Worm (Caenorhabditis elegans) whole organism, L4 larva: ENCODE results near the gene stau-1.

Experiments used
- D1046.2 ChIP-seq: fragments of 200-800 bp; sonication (Bioruptor generic); IDR thresholded peaks from 2 replicates; pipeline ENCODE4 v1.3.6; 2022; ENCODE audit warnings: missing genetic modification characterization, missing compliant biosample characterization
- F26F4.8 ChIP-seq: fragments of 200-800 bp; sonication (Bioruptor generic); conservative IDR thresholded peaks from 2 replicates; pipeline ENCODE4 v1.3.6; 2022; ENCODE audit warnings: missing genetic modification characterization, missing compliant biosample characterization
- F37D6.2 ChIP-seq: sonication (generic microtip); optimal IDR thresholded peaks from 2 replicates; lab custom pipeline; 2016; ENCODE audit warnings: mild to moderate bottlenecking, missing genetic modification characterization, missing compliant biosample characterization
- T26A8.4 ChIP-seq: fragments of 200-800 bp; sonication (Bioruptor generic); IDR thresholded peaks from 2 replicates; pipeline ENCODE4 v1.3.6; 2022; ENCODE audit warnings: missing genetic modification characterization, missing compliant biosample characterization
- Y5F2A.4 ChIP-seq: fragments of 200-800 bp; sonication (Bioruptor generic); optimal IDR thresholded peaks from 2 replicates; lab custom pipeline; 2018; ENCODE audit warnings: mild to moderate bottlenecking, missing genetic modification characterization, missing compliant biosample characterization
- aha-1 ChIP-seq: fragments of 150-350 bp; peaks from one replicate; lab custom pipeline; 2014; ENCODE audit warnings: missing biosample characterization, missing genetic modification characterization
- aly-2 ChIP-seq: sonication (generic microtip); optimal IDR thresholded peaks from 2 replicates; lab custom pipeline; 2018; ENCODE audit warnings: missing biosample characterization, missing genetic modification characterization
- arid-1 ChIP-seq: fragments of 200-800 bp; sonication (Bioruptor generic); conservative IDR thresholded peaks from 2 replicates; pipeline ENCODE4 v1.3.6; 2022; ENCODE audit warnings: missing genetic modification reagents, missing genetic modification characterization, missing compliant biosample characterization
- ceh-20 ChIP-seq: fragments of 200-800 bp; sonication (Bioruptor generic); IDR thresholded peaks from 2 replicates; pipeline ENCODE4 v1.3.6; 2022; ENCODE audit warnings: missing genetic modification reagents, missing genetic modification characterization, missing compliant biosample characterization
- ceh-32 ChIP-seq: sonication (generic microtip); optimal IDR thresholded peaks from 2 replicates; lab custom pipeline; 2016; ENCODE audit warnings: mild to moderate bottlenecking, missing genetic modification characterization, missing compliant biosample characterization; ENCODE audit not compliant: poor library complexity
- cey-2 ChIP-seq: sonication (generic microtip); optimal IDR thresholded peaks from 3 replicates; lab custom pipeline; 2017; ENCODE audit warnings: missing genetic modification characterization, mild to moderate bottlenecking, missing compliant biosample characterization, antibody characterized with exemption, borderline replicate concordance; ENCODE audit not compliant: insufficient read depth
- ctbp-1 ChIP-seq: fragments of 200-800 bp; sonication (Bioruptor generic); IDR thresholded peaks from 2 replicates; pipeline ENCODE4 v1.3.6; 2022; ENCODE audit warnings: missing genetic modification reagents, missing genetic modification characterization, missing compliant biosample characterization
- daf-12 ChIP-seq: fragments of 150-350 bp; optimal IDR thresholded peaks from 2 replicates; lab custom pipeline; 2014; ENCODE audit warnings: missing biosample characterization, missing genetic modification reagents, missing genetic modification characterization
- daf-19 ChIP-seq: fragments of 200-800 bp; sonication (Bioruptor generic); conservative IDR thresholded peaks from 2 replicates; pipeline ENCODE4 v1.3.6; 2022; ENCODE audit warnings: missing genetic modification characterization, missing compliant biosample characterization
- dmd-6 ChIP-seq: fragments of 200-800 bp; sonication (Bioruptor generic); IDR thresholded peaks from 2 replicates; pipeline ENCODE4 v1.3.6; 2022; ENCODE audit warnings: missing genetic modification reagents, missing genetic modification characterization, missing compliant biosample characterization
- dpl-1 ChIP-seq: fragments of 150-350 bp; optimal IDR thresholded peaks from 2 replicates; lab custom pipeline; 2014; ENCODE audit warnings: missing biosample characterization, missing genetic modification reagents, missing genetic modification characterization
- dve-1 ChIP-seq: sonication (generic microtip); optimal IDR thresholded peaks from 2 replicates; lab custom pipeline; 2017; ENCODE audit warnings: antibody characterized with exemption, mild to moderate bottlenecking, missing genetic modification characterization, missing compliant biosample characterization; ENCODE audit not compliant: insufficient read depth
- egl-27 ChIP-seq: sonication (generic microtip); optimal IDR thresholded peaks from 3 replicates; lab custom pipeline; 2017; ENCODE audit warnings: missing biosample characterization, missing genetic modification reagents, missing genetic modification characterization
- egl-43 ChIP-seq: fragments of 200-800 bp; sonication (Bioruptor generic); IDR thresholded peaks from 2 replicates; pipeline ENCODE4 v1.3.6; 2022; ENCODE audit warnings: missing genetic modification reagents, missing genetic modification characterization, missing compliant biosample characterization
- hif-1 ChIP-seq, 2 experiments: sonication (generic microtip); optimal IDR thresholded peaks; 2 replicates each; lab custom pipeline; 2016 to 2017; ENCODE audit warnings: missing compliant biosample characterization in 2 of 2, missing genetic modification characterization in 2 of 2, missing genetic modification reagents in 2 of 2, missing genotype in 2 of 2, mild to moderate bottlenecking in 1 of 2
- hlh-30 ChIP-seq: sonication (generic microtip); optimal IDR thresholded peaks from 2 replicates; lab custom pipeline; 2017; ENCODE audit warnings: antibody characterized with exemption, mild to moderate bottlenecking, missing genetic modification characterization, missing compliant biosample characterization; ENCODE audit not compliant: insufficient read depth
- hmg-1.1 ChIP-seq: fragments of 200-800 bp; sonication (Bioruptor generic); IDR thresholded peaks from 2 replicates; pipeline ENCODE4 v1.3.6; 2022; ENCODE audit warnings: missing genetic modification reagents, missing genetic modification characterization, missing compliant biosample characterization
- jun-1 ChIP-seq: fragments of 150-350 bp; optimal IDR thresholded peaks from 2 replicates; lab custom pipeline; 2014; ENCODE audit warnings: missing biosample characterization, missing genetic modification reagents, missing genetic modification characterization
- lim-7 ChIP-seq: fragments of 200-800 bp; sonication (Bioruptor generic); IDR thresholded peaks from 2 replicates; pipeline ENCODE4 v1.3.6; 2022; ENCODE audit warnings: missing genetic modification characterization, missing compliant biosample characterization
- lin-1 ChIP-seq: fragments of 200-800 bp; sonication (Bioruptor generic); IDR thresholded peaks from 2 replicates; pipeline ENCODE4 v1.3.6; 2022; ENCODE audit warnings: missing genetic modification reagents, missing genetic modification characterization, missing compliant biosample characterization
- lin-38 ChIP-seq: fragments of 200-800 bp; sonication (Bioruptor generic); IDR thresholded peaks from 2 replicates; pipeline ENCODE4 v1.3.6; 2022; ENCODE audit warnings: missing genetic modification reagents, missing genetic modification characterization, missing compliant biosample characterization
- lsy-2 ChIP-seq, 2 experiments: fragments of 150-350 bp in 1 of 2; sonication (generic microtip) in 1 of 2; optimal IDR thresholded peaks; 2 replicates each; lab custom pipeline; 2014 to 2017; ENCODE audit warnings: missing biosample characterization in 2 of 2, missing genetic modification characterization in 2 of 2
- madf-9 ChIP-seq: fragments of 200-800 bp; sonication (Bioruptor generic); conservative IDR thresholded peaks from 2 replicates; pipeline ENCODE4 v1.3.6; 2022; ENCODE audit warnings: missing genetic modification reagents, missing genetic modification characterization, missing compliant biosample characterization
- mdt-29 ChIP-seq: fragments of 200-800 bp; sonication (Bioruptor generic); IDR thresholded peaks from 2 replicates; pipeline ENCODE4 v1.3.6; 2022; ENCODE audit warnings: missing genetic modification reagents, missing genetic modification characterization, missing compliant biosample characterization
- mep-1 ChIP-seq: fragments of 150-350 bp; sonication (generic microtip); optimal IDR thresholded peaks from 3 replicates; lab custom pipeline; 2014; ENCODE audit warnings: missing biosample characterization, missing genetic modification characterization
- mes-2 ChIP-seq: sonication (generic microtip); optimal IDR thresholded peaks from 2 replicates; lab custom pipeline; 2016; ENCODE audit warnings: missing genotype, mild to moderate bottlenecking, missing genetic modification characterization, missing compliant biosample characterization; ENCODE audit not compliant: poor library complexity, severe bottlenecking
- nhr-10 ChIP-seq: fragments of 150-350 bp; optimal IDR thresholded peaks from 2 replicates; lab custom pipeline; 2014; ENCODE audit warnings: missing biosample characterization, missing genetic modification characterization
- nhr-102 ChIP-seq: sonication (generic microtip); optimal IDR thresholded peaks from 2 replicates; lab custom pipeline; 2016; ENCODE audit warnings: mild to moderate bottlenecking, missing genetic modification characterization, moderate library complexity, missing compliant biosample characterization
- nhr-11 ChIP-seq: fragments of 150-350 bp; optimal IDR thresholded peaks from 2 replicates; lab custom pipeline; 2014; ENCODE audit warnings: missing biosample characterization, missing genetic modification characterization
- nhr-237 ChIP-seq: sonication (generic microtip); optimal IDR thresholded peaks from 2 replicates; lab custom pipeline; 2017; ENCODE audit warnings: missing biosample characterization, missing genetic modification characterization
- nhr-25 ChIP-seq: sonication (generic microtip); optimal IDR thresholded peaks from 2 replicates; lab custom pipeline; 2017; ENCODE audit warnings: missing genetic modification characterization, mild to moderate bottlenecking, missing compliant biosample characterization, antibody characterized with exemption, moderate library complexity, borderline replicate concordance; ENCODE audit not compliant: insufficient read depth
- nhr-28 ChIP-seq: fragments of 150-350 bp; optimal IDR thresholded peaks from 2 replicates; lab custom pipeline; 2014; ENCODE audit warnings: missing biosample characterization, missing genetic modification characterization
- nhr-41 ChIP-seq: fragments of 200-800 bp; sonication (Bioruptor generic); IDR thresholded peaks from 2 replicates; pipeline ENCODE4 v1.3.6; 2022; ENCODE audit warnings: missing genetic modification reagents, missing genetic modification characterization, missing compliant biosample characterization
- nhr-77 ChIP-seq: fragments of 150-350 bp; optimal IDR thresholded peaks from 2 replicates; lab custom pipeline; 2014; ENCODE audit warnings: missing biosample characterization, missing genetic modification characterization
- pha-4 ChIP-seq, 2 experiments: fragments of 150-350 bp in 1 of 2; fragments of 200-800 bp in 1 of 2; sonication (Bioruptor generic) in 1 of 2; IDR thresholded peaks in 1 of 2; optimal IDR thresholded peaks in 1 of 2; 2 replicates each; pipeline versions ENCODE4 v1.3.6 to Lab custom; 2014 to 2022; ENCODE audit warnings: missing genetic modification characterization in 2 of 2, missing genetic modification reagents in 2 of 2, missing biosample characterization in 1 of 2, missing compliant biosample characterization in 1 of 2
- php-3 ChIP-seq: fragments of 200-800 bp; sonication (Bioruptor generic); IDR thresholded peaks from 2 replicates; pipeline ENCODE4 v1.3.6; 2022; ENCODE audit warnings: missing genetic modification reagents, missing genetic modification characterization, missing compliant biosample characterization
- pqm-1 ChIP-seq: sonication (generic microtip); optimal IDR thresholded peaks from 2 replicates; lab custom pipeline; 2017; ENCODE audit warnings: missing biosample characterization, missing genetic modification characterization
- rbr-2 ChIP-seq: sonication (generic microtip); optimal IDR thresholded peaks from 2 replicates; lab custom pipeline; 2016; ENCODE audit warnings: missing genotype, missing genetic modification characterization, missing compliant biosample characterization
- sdz-12 ChIP-seq: fragments of 200-800 bp; sonication (Bioruptor generic); optimal IDR thresholded peaks from 2 replicates; lab custom pipeline; 2018; ENCODE audit warnings: mild to moderate bottlenecking, missing genetic modification characterization, missing compliant biosample characterization
- spr-1 ChIP-seq: sonication (generic microtip); optimal IDR thresholded peaks from 2 replicates; lab custom pipeline; 2016; ENCODE audit warnings: mild to moderate bottlenecking, missing genetic modification characterization, missing compliant biosample characterization
- spr-3 ChIP-seq: fragments of 200-800 bp; sonication (Bioruptor generic); optimal IDR thresholded peaks from 2 replicates; lab custom pipeline; 2018; ENCODE audit warnings: mild to moderate bottlenecking, missing genetic modification characterization, missing compliant biosample characterization
- tag-97 ChIP-seq: fragments of 200-800 bp; sonication (Bioruptor generic); IDR thresholded peaks from 2 replicates; pipeline ENCODE4 v1.3.6; 2022; ENCODE audit warnings: missing genetic modification characterization, missing compliant biosample characterization
- vab-7 ChIP-seq: fragments of 200-800 bp; sonication (Bioruptor generic); IDR thresholded peaks from 2 replicates; pipeline ENCODE4 v1.3.6; 2022; ENCODE audit warnings: missing genetic modification reagents, missing genetic modification characterization, missing compliant biosample characterization
- zip-11 ChIP-seq: fragments of 200-800 bp; sonication (Bioruptor generic); IDR thresholded peaks from 2 replicates; pipeline ENCODE4 v1.3.6; 2022; ENCODE audit warnings: missing genetic modification characterization, missing compliant biosample characterization

stau-1 gene

DNA sequence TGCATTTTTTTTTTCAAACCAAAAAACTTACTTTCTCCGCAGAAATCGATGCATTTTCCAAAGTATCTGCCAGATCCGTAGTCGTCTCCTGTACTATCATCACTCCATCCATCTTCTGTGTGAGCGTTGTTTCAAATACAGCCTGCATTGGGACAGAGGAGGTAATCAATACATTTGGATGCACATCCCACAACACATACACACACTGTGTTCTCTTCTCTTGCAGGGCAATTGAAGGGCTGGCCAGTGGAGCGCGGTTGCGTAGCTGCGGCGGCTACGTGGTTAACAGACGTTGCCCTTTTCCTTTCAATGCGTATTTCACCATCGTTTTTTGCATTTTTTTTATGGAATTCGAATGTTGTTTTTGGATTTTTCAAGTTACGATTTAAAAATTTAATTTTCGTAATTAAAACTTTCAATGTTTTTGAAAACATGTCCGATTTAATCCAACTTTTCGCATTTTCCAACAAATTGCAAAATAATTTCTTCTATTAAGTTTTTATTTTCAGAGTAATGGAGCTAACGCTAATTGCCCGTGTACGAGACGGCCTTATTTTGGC is at the start of gene stau-1, which contains the start of gene sec-22:
Gene stau-1, minus strand, starts transcription at position 248 of the 560 bp plus-strand sequence.
Gene sec-22, plus strand, starts transcription at position 510 of the 560 bp plus-strand sequence.
- TF ChIP-seq nhr-28 (peak; percentile 52), ctbp-1 (0 out of 2 replicates have a peak, but pooled peaks have one; percentile 21), mep-1 (tag; lab: Kevin White, UChicago) (peak; percentile 71), lin-1 (GFP tag; lab: Robert Waterston, UW) (no peak), T26A8.4 (GFP tag; lab: Robert Waterston, UW) (no peak), D1046.2 (GFP tag; lab: Robert Waterston, UW) (no peak), vab-7 (no peak), pha-4 (GFP tag; IDR thresholded peaks at IDR 0.05; lab: Robert Waterston, UW) (no peak), pha-4 (tag; optimal IDR thresholded peaks at IDR 0.05; lab: Kevin White, UChicago) (peak; percentile 10), madf-9 (GFP tag; lab: Robert Waterston, UW) (no peak), mes-2 (tag; lab: Kevin White, UChicago) (peak; percentile 74), cey-2 (tag; lab: Kevin White, UChicago) (no peak), F37D6.2 (no peak), aly-2 (no peak), ceh-32 (no peak), aha-1 (tag; lab: Kevin White, UChicago) (peak; percentile 86), Y5F2A.4 (GFP tag; lab: Kevin White, UChicago) (no peak), jun-1 (tag; lab: Kevin White, UChicago) (no peak), egl-43 (GFP tag; lab: Robert Waterston, UW) (no peak), lsy-2 (tag; optimal IDR thresholded peaks at IDR 0.05; lab: Kevin White, UChicago) (peak in 1 of 2 experiments; percentile 57), egl-27 (tag; lab: Kevin White, UChicago) (no peak), sdz-12 (no peak), zip-11 (GFP tag; lab: Robert Waterston, UW) (no peak), dpl-1 (GFP tag; lab: Kevin White, UChicago) (peak; percentile 30), nhr-237 (tag; lab: Kevin White, UChicago) (no peak), nhr-41 (GFP tag; lab: Robert Waterston, UW) (no peak), php-3 (no peak), pqm-1 (tag; lab: Kevin White, UChicago) (no peak), arid-1 (GFP tag; lab: Robert Waterston, UW) (no peak), ceh-20 (GFP tag; lab: Robert Waterston, UW) (no peak), daf-12 (tag; lab: Kevin White, UChicago) (no peak), rbr-2 (peak; percentile 1), nhr-102 (tag; lab: Kevin White, UChicago) (no peak), hlh-30 (tag; lab: Kevin White, UChicago) (peak; percentile 36), daf-19 (GFP tag; lab: Robert Waterston, UW) (no peak), nhr-11 (tag; lab: Kevin White, UChicago) (no peak), F26F4.8 (GFP tag; lab: Robert Waterston, UW) (no peak), spr-3 (GFP tag; lab: Kevin White, UChicago) (no peak), dmd-6 (peak; percentile 19; the same call in 1 of the 2 replicates), mdt-29 (GFP tag; lab: Robert Waterston, UW) (no peak), nhr-10 (tag; lab: Kevin White, UChicago) (no peak), lin-38 (GFP tag; lab: Robert Waterston, UW) (no peak; the same call in 1 of the 2 replicates), nhr-77 (tag; lab: Kevin White, UChicago) (no peak), dve-1 (peak; percentile 58), lim-7 (no peak), hmg-1.1 (GFP tag; lab: Robert Waterston, UW) (peak; percentile 66), tag-97 (GFP tag; lab: Robert Waterston, UW) (no peak), nhr-25 (tag; lab: Kevin White, UChicago) (no peak), hif-1 (tag; optimal IDR thresholded peaks at IDR 0.05; lab: Kevin White, UChicago) (peak in 1 of 2 experiments; percentile 41), spr-1 (tag; lab: Kevin White, UChicago) (no peak)
